Fruit fly (Drosophila melanogaster): ENCODE results near the gene CG34124.

CG34124 gene

dm6 chr2L:4965420-4965819 is 7.2 kb downstream of the CG34124 start, which contains the start of gene CG34125 (continued):
- TF ChIP-seq wek (GFP tag; optimal IDR thresholded peaks at IDR 0.05) (no peak), abd-A (tag; optimal IDR thresholded peaks at IDR 0.05) (no peak), az2 (GFP tag; optimal IDR thresholded peaks at IDR 0.05) (peak; percentile 6), prd (optimal IDR thresholded peaks at IDR 0.05) (no peak), prd (GFP tag; IDR thresholded peaks at IDR 0.05) (no peak), Dbx (GFP tag; IDR thresholded peaks at IDR 0.05) (no peak), CG10366 (GFP tag; IDR thresholded peaks at IDR 0.05) (0 out of 2 replicates have a peak, but pooled peaks have one; percentile 10), CG9817 (tag; optimal IDR thresholded peaks at IDR 0.05) (no peak), crol (GFP tag; IDR thresholded peaks at IDR 0.05) (no peak), Atf-2 (GFP tag; optimal IDR thresholded peaks at IDR 0.05) (no peak), Stat92E (GFP tag; optimal IDR thresholded peaks at IDR 0.05) (no peak), Doc2 (GFP tag; IDR thresholded peaks at IDR 0.05) (no peak), MBD-R2 (GFP tag; IDR thresholded peaks at IDR 0.05) (peak; percentile 82), Ets65A (GFP tag) (peak; percentile 82), shn (GFP tag; optimal IDR thresholded peaks at IDR 0.05) (no peak), CG13624 (GFP tag; optimal IDR thresholded peaks at IDR 0.05) (peak; percentile 5), Sry-β (GFP tag; optimal IDR thresholded peaks at IDR 0.05) (peak; percentile 91), pzg (GFP tag; optimal IDR thresholded peaks at IDR 0.05) (peak; percentile 33), Xrp1 (GFP tag; IDR thresholded peaks at IDR 0.05) (peak; percentile 34; the same call in 1 of the 2 replicates), chinmo (GFP tag; IDR thresholded peaks at IDR 0.05; ENCODE audit: partially characterized antibody) (peak; percentile 68; the same call in 1 of the 4 replicates), CG4707 (GFP tag; optimal IDR thresholded peaks at IDR 0.05) (no peak), CG12071 (GFP tag; optimal IDR thresholded peaks at IDR 0.05) (no peak), CG11456 (GFP tag; IDR thresholded peaks at IDR 0.05) (0 out of 3 replicates have a peak, but pooled peaks have one; percentile 47), Camta (GFP tag; optimal IDR thresholded peaks at IDR 0.05) (peak; percentile 16), CG9932 (GFP tag; IDR thresholded peaks at IDR 0.05) (peak; percentile 44; the same call in 1 of the 2 replicates), CG3995 (GFP tag; optimal IDR thresholded peaks at IDR 0.05) (peak; percentile 53), Dad (GFP tag; optimal IDR thresholded peaks at IDR 0.05) (no peak), ems (GFP tag; optimal IDR thresholded peaks at IDR 0.05) (peak; percentile 10), sim (GFP tag; IDR thresholded peaks at IDR 0.05) (no peak)

- TF ChIP-seq z (GFP tag; IDR thresholded peaks at IDR 0.05) (0 out of 3 replicates have a peak, but pooled peaks have one; percentile 57), Med (GFP tag) (peak; percentile 68), CG10462 (GFP tag; optimal IDR thresholded peaks at IDR 0.05) (no peak)
Observed at dm6 chr2L:4965923-4966322, 7.7 kb downstream of the CG34124 start.

- TF ChIP-seq CG34422 (GFP tag; IDR thresholded peaks at IDR 0.05): peak; percentile 49; the same call in 1 of the 3 replicates
- TF ChIP-seq dysf (GFP tag; IDR thresholded peaks at IDR 0.05): no peak
- TF ChIP-seq NfI (GFP tag; optimal IDR thresholded peaks at IDR 0.05): no peak
- TF ChIP-seq wor (GFP tag; IDR thresholded peaks at IDR 0.05): no peak
- peak; percentile 20; the same call in 1 of the 2 replicates for TF ChIP-seq CG13287 (GFP tag; IDR thresholded peaks at IDR 0.05; ENCODE audit: partially characterized antibody)
- TF ChIP-seq Fer2 (tag; optimal IDR thresholded peaks at IDR 0.05): no peak
- no peak for TF ChIP-seq gsb (GFP tag; IDR thresholded peaks at IDR 0.05)
- TF ChIP-seq B-H1 (GFP tag; IDR thresholded peaks at IDR 0.05): no peak
- TF ChIP-seq sens (GFP tag): no peak
- TF ChIP-seq dati (GFP tag; IDR thresholded peaks at IDR 0.05): no peak
- TF ChIP-seq lmd (GFP tag; IDR thresholded peaks at IDR 0.05): no peak
- TF ChIP-seq CG4617 (GFP tag; optimal IDR thresholded peaks at IDR 0.05; ENCODE audit: borderline replicate concordance): peak; percentile 54
- peak; percentile 17 for TF ChIP-seq BEAF-32 (GFP tag; optimal IDR thresholded peaks at IDR 0.05)
- no peak for TF ChIP-seq Oli (tag; optimal IDR thresholded peaks at IDR 0.05)
- no peak for TF ChIP-seq jing (GFP tag; optimal IDR thresholded peaks at IDR 0.05)
- no peak for TF ChIP-seq onecut (GFP tag; IDR thresholded peaks at IDR 0.05)
- TF ChIP-seq CG8924 (tag; optimal IDR thresholded peaks at IDR 0.05): peak; percentile 6
- no peak for TF ChIP-seq CG31388 (GFP tag; optimal IDR thresholded peaks at IDR 0.05)
- no peak for TF ChIP-seq Bteb2 (GFP tag; optimal IDR thresholded peaks at IDR 0.05)
- TF ChIP-seq HmgZ (tag; optimal IDR thresholded peaks at IDR 0.05): peak; percentile 38
Observed at dm6 chr2L:4967511-4967910, 9.3 kb downstream of the CG34124 start, which contains the start of gene eIF3i. Gene eIF3i (minus strand): TSS chr2L:4967775.

Data from whole organism, embryonic.